Fruit fly (Drosophila melanogaster): Measurements from ENCODE around the gene Snap24.
A peak's percentile ranks its signal among the peaks of the same experiment; 100 is the strongest.

The Snap24 gene

dm6 chr3R:9800644-9801330 lies 37.8 kb upstream of the Snap24 start, which contains the start of the genes CG9467 and CG8526 (continued):
- TF ChIP-seq MBD-R2 (GFP tag; IDR thresholded peaks at IDR 0.05) (peak; percentile 57), CG9932 (GFP tag; IDR thresholded peaks at IDR 0.05) (peak; percentile 86), CG4854 (GFP tag; optimal IDR thresholded peaks at IDR 0.05) (peak; percentile 33), so (GFP tag; IDR thresholded peaks at IDR 0.05) (no peak), CG2129 (GFP tag; IDR thresholded peaks at IDR 0.05; ENCODE audit: partially characterized antibody) (peak; percentile 66), ro (GFP tag; IDR thresholded peaks at IDR 0.05) (no peak), cwo (GFP tag; optimal IDR thresholded peaks at IDR 0.05) (no peak), Drgx (GFP tag; IDR thresholded peaks at IDR 0.05) (no peak), CG6254 (GFP tag; optimal IDR thresholded peaks at IDR 0.05) (peak; percentile 61), CG6175 (GFP tag; IDR thresholded peaks at IDR 0.05) (no peak), E2f2 (GFP tag; IDR thresholded peaks at IDR 0.05) (peak; percentile 82), CG7839 (tag; optimal IDR thresholded peaks at IDR 0.05) (no peak), Hand (GFP tag; optimal IDR thresholded peaks at IDR 0.05) (no peak), ara (GFP tag; IDR thresholded peaks at IDR 0.05) (0 out of 2 replicates have a peak, but pooled peaks have one; percentile 35), CG6689 (GFP tag; IDR thresholded peaks at IDR 0.05) (peak; percentile 39; the same call in 1 of the 2 replicates), CG17802 (tag; optimal IDR thresholded peaks at IDR 0.05) (no peak), odd (GFP tag; optimal IDR thresholded peaks at IDR 0.05) (no peak), run (tag; optimal IDR thresholded peaks at IDR 0.05) (no peak), CG1602 (GFP tag; optimal IDR thresholded peaks at IDR 0.05) (peak; percentile 61), CG2875 (GFP tag; optimal IDR thresholded peaks at IDR 0.05) (no peak), trh (GFP tag; optimal IDR thresholded peaks at IDR 0.05) (peak; percentile 29), sens (GFP tag) (no peak), cg (GFP tag; optimal IDR thresholded peaks at IDR 0.05) (no peak), CG12942 (GFP tag; optimal IDR thresholded peaks at IDR 0.05) (peak; percentile 69), gem (tag; optimal IDR thresholded peaks at IDR 0.05) (no peak), slp2 (GFP tag; optimal IDR thresholded peaks at IDR 0.05) (no peak), CG15479 (GFP tag; optimal IDR thresholded peaks at IDR 0.05) (no peak), CG11723 (GFP tag; optimal IDR thresholded peaks at IDR 0.05) (no peak), pb (GFP tag; optimal IDR thresholded peaks at IDR 0.05) (no peak), CG31224 (GFP tag; IDR thresholded peaks at IDR 0.05) (0 out of 2 replicates have a peak, but pooled peaks have one; percentile 26), CG1233 (GFP tag; optimal IDR thresholded peaks at IDR 0.05) (peak; percentile 23), tup (GFP tag; optimal IDR thresholded peaks at IDR 0.05) (peak; percentile 13), HmgD (GFP tag; optimal IDR thresholded peaks at IDR 0.05) (no peak), br (optimal IDR thresholded peaks at IDR 0.05) (no peak), PHDP (tag; optimal IDR thresholded peaks at IDR 0.05) (peak; percentile 50), Hmr (GFP tag; optimal IDR thresholded peaks at IDR 0.05) (peak; percentile 74), lbe (GFP tag; optimal IDR thresholded peaks at IDR 0.05) (peak; percentile 65), CG3065 (GFP tag; optimal IDR thresholded peaks at IDR 0.05) (peak; percentile 37), CG6791 (GFP tag; IDR thresholded peaks at IDR 0.05; ENCODE audit: partially characterized antibody) (peak; percentile 63), pita (GFP tag; optimal IDR thresholded peaks at IDR 0.05) (no peak), nerfin-2 (GFP tag; IDR thresholded peaks at IDR 0.05; ENCODE audit: partially characterized antibody) (no peak), slbo (GFP tag; IDR thresholded peaks at IDR 0.05) (peak; percentile 86), Myb (GFP tag; optimal IDR thresholded peaks at IDR 0.05) (peak; percentile 84), Abd-B (GFP tag; optimal IDR thresholded peaks at IDR 0.05) (peak; percentile 87), Awh (GFP tag; IDR thresholded peaks at IDR 0.05) (no peak), CG17829 (tag; optimal IDR thresholded peaks at IDR 0.05) (peak; percentile 78), sd (tag; optimal IDR thresholded peaks at IDR 0.05) (no peak), lola (GFP tag; optimal IDR thresholded peaks at IDR 0.05) (peak in 1 of 3 experiments; percentile 74), CG31441 (GFP tag; IDR thresholded peaks at IDR 0.05) (peak; percentile 97), schlank (tag; optimal IDR thresholded peaks at IDR 0.05) (no peak)

Data from whole organism, embryonic.